Fruit fly (Drosophila melanogaster) Kc167 (cell line): ENCODE measurements around the gene CG10591.

Experiments used
- Myc ChIP-seq: fragments of >200 bp; optimal IDR thresholded peaks from 2 replicates; lab custom pipeline; 2017; ENCODE audit warnings: missing external identifiers
- Sin3A ChIP-seq: fragments of >200 bp; optimal IDR thresholded peaks from 2 replicates; lab custom pipeline; 2018; ENCODE audit warnings: missing external identifiers
- h ChIP-seq: fragments of >200 bp; optimal IDR thresholded peaks from 3 replicates; lab custom pipeline; 2018; ENCODE audit warnings: missing external identifiers
- insv ChIP-seq: fragments of >200 bp; optimal IDR thresholded peaks from 3 replicates; lab custom pipeline; 2018; ENCODE audit warnings: missing external identifiers
- psq ChIP-seq: fragments of >200 bp; optimal IDR thresholded peaks from 2 replicates; lab custom pipeline; 2017; ENCODE audit warnings: missing external identifiers

dm6 chr3L:5633247-5634187, 34.0 kb upstream of the CG10591 start:
- TF ChIP-seq h (lab: Kevin White, UChicago) (no peak), insv (lab: Kevin White, UChicago) (no peak), psq (lab: Kevin White, UChicago) (no peak), Myc (no peak), Sin3A (lab: Kevin White, UChicago) (no peak)
